Fruit fly (Drosophila melanogaster) whole organism: ENCODE results near the gene CG10311.

Experiments
- CG8478 ChIP-seq: fragments of >200 bp; optimal IDR thresholded peaks from 2 replicates; lab custom pipeline; 2018; ENCODE audit warnings: inconsistent platforms
- Dll ChIP-seq: fragments of >200 bp; optimal IDR thresholded peaks from 2 replicates; lab custom pipeline; 2017
- psq ChIP-seq: fragments of >200 bp; optimal IDR thresholded peaks from 2 replicates; lab custom pipeline; 2017

- no peak for TF ChIP-seq CG8478 (lab: Kevin White, UChicago)
- no peak for TF ChIP-seq psq (lab: Kevin White, UChicago)
- TF ChIP-seq Dll (lab: Kevin White, UChicago) = no peak
These were observed 47.3 kb downstream of the CG10311 start for dm6 chr3R:16309302-16310080.
